Worm (Caenorhabditis elegans) whole organism, L4/young adult: ENCODE measurements around the gene memo-1.

Experiments
- W03F9.2 ChIP-seq: fragments of 150-350 bp; optimal IDR thresholded peaks from 2 replicates; lab custom pipeline; 2014; ENCODE audit warnings: missing biosample characterization, missing genetic modification characterization
- dao-5 ChIP-seq: sonication (generic microtip); optimal IDR thresholded peaks from 2 replicates; lab custom pipeline; 2016; ENCODE audit warnings: missing genotype, missing genetic modification characterization, moderate library complexity, missing compliant biosample characterization
- him-1 ChIP-seq: sonication (generic microtip); optimal IDR thresholded peaks from 2 replicates; lab custom pipeline; 2016; ENCODE audit warnings: missing genotype, missing genetic modification reagents, missing genetic modification characterization, missing compliant biosample characterization

Gene memo-1

ce11 chrV:7856641-7857040 lies 9.7 kb upstream of the memo-1 start:
- TF ChIP-seq dao-5 = no peak
- TF ChIP-seq him-1 (tag; lab: Kevin White, UChicago) = no peak
- no peak for TF ChIP-seq W03F9.2 (tag; lab: Kevin White, UChicago)

- TF ChIP-seq him-1 (tag; lab: Kevin White, UChicago) (no peak), dao-5 (no peak), W03F9.2 (tag; lab: Kevin White, UChicago) (no peak)
Observed at ce11 chrV:7855382-7855994, 8.5 kb upstream of the memo-1 start, which contains the start of gene C37C3.2. C37C3.2 (plus strand) TSS chrV:7855944.

- no peak for TF ChIP-seq dao-5
- TF ChIP-seq W03F9.2 (tag; lab: Kevin White, UChicago) = peak; percentile 31
Observed at ce11 chrV:7854603-7855002, 7.6 kb upstream of the memo-1 start, which contains the start of the genes C37C3.9 and C37C3.18. C37C3.9 (minus strand) TSS chrV:7854700. C37C3.18 (plus strand) TSS chrV:7854993.

ce11 chrV:7853900-7854299 lies 6.9 kb upstream of the memo-1 start:
- TF ChIP-seq him-1 (tag; lab: Kevin White, UChicago) = no peak
- TF ChIP-seq dao-5 = no peak
- peak; percentile 59 for TF ChIP-seq W03F9.2 (tag; lab: Kevin White, UChicago)

ce11 chrV:7852078-7852477 lies 5.1 kb upstream of the memo-1 start:
- TF ChIP-seq W03F9.2 (tag; lab: Kevin White, UChicago) (no peak), him-1 (tag; lab: Kevin White, UChicago) (no peak), dao-5 (no peak)

- no peak for TF ChIP-seq W03F9.2 (tag; lab: Kevin White, UChicago)
- no peak for TF ChIP-seq him-1 (tag; lab: Kevin White, UChicago)
- no peak for TF ChIP-seq dao-5
Observed at ce11 chrV:7848251-7848650, 1.3 kb upstream of the memo-1 start.

- TF ChIP-seq W03F9.2 (tag; lab: Kevin White, UChicago) = no peak
- TF ChIP-seq him-1 (tag; lab: Kevin White, UChicago) = no peak
- no peak for TF ChIP-seq dao-5
Observed at ce11 chrV:7847687-7848086, 716 bp upstream of the memo-1 start.

ce11 chrV:7842228-7842627 lies 4.7 kb downstream of the memo-1 start, which contains the start of gene grd-8:
grd-8 (plus strand) TSS chrV:7842528.
- TF ChIP-seq dao-5 = no peak
- no peak for TF ChIP-seq him-1 (tag; lab: Kevin White, UChicago)
- TF ChIP-seq W03F9.2 (tag; lab: Kevin White, UChicago) = no peak

- TF ChIP-seq him-1 (tag; lab: Kevin White, UChicago) (no peak), W03F9.2 (tag; lab: Kevin White, UChicago) (no peak), dao-5 (no peak)
Observed at ce11 chrV:7839485-7839884, 7.5 kb downstream of the memo-1 start, which contains the start of gene C37C3.12. C37C3.12 (minus strand) TSS chrV:7839585.

ce11 chrV:7837809-7838208 lies 9.2 kb downstream of the memo-1 start, which contains the start of gene ttr-33:
ttr-33 (minus strand) TSS chrV:7837909.
- TF ChIP-seq W03F9.2 (tag; lab: Kevin White, UChicago) (no peak), him-1 (tag; lab: Kevin White, UChicago) (no peak), dao-5 (no peak)

ce11 chrV:7836911-7837310 lies 10.1 kb downstream of the memo-1 start, which contains the start of gene txt-5:
txt-5 (minus strand) TSS chrV:7837134.
- TF ChIP-seq him-1 (tag; lab: Kevin White, UChicago) (no peak), dao-5 (no peak), W03F9.2 (tag; lab: Kevin White, UChicago) (no peak)

ce11 chrV:7830952-7831351 lies 16.0 kb downstream of the memo-1 start:
- no peak for TF ChIP-seq W03F9.2 (tag; lab: Kevin White, UChicago)
- TF ChIP-seq him-1 (tag; lab: Kevin White, UChicago) = no peak
- no peak for TF ChIP-seq dao-5

ce11 chrV:7826917-7827316 lies 20.1 kb downstream of the memo-1 start, which contains the start of gene mig-6:
mig-6 (plus strand) TSS chrV:7827217.
- TF ChIP-seq him-1 (tag; lab: Kevin White, UChicago) (no peak), dao-5 (no peak), W03F9.2 (tag; lab: Kevin White, UChicago) (no peak)

ce11 chrV:7826362-7826761 lies 20.6 kb downstream of the memo-1 start:
- TF ChIP-seq dao-5 (no peak), him-1 (tag; lab: Kevin White, UChicago) (no peak), W03F9.2 (tag; lab: Kevin White, UChicago) (no peak)

ce11 chrV:7825836-7826235 lies 21.1 kb downstream of the memo-1 start:
- no peak for TF ChIP-seq W03F9.2 (tag; lab: Kevin White, UChicago)
- no peak for TF ChIP-seq him-1 (tag; lab: Kevin White, UChicago)
- TF ChIP-seq dao-5 = no peak
